Fruit fly (Drosophila melanogaster): ENCODE data around the gene CG13615.

- no peak for TF ChIP-seq CG17568 (GFP tag; optimal IDR thresholded peaks at IDR 0.05)
- no peak for TF ChIP-seq fru (optimal IDR thresholded peaks at IDR 0.05)
- no peak for TF ChIP-seq pan (optimal IDR thresholded peaks at IDR 0.05)
- no peak for TF ChIP-seq pan (GFP tag; optimal IDR thresholded peaks at IDR 0.05 in 1 of 2, IDR thresholded peaks at IDR 0.05 in 1 of 2)
- TF ChIP-seq CG18619 (GFP tag; optimal IDR thresholded peaks at IDR 0.05) = no peak
- TF ChIP-seq ftz-f1 (GFP tag; optimal IDR thresholded peaks at IDR 0.05) = no peak
- TF ChIP-seq CG1602 (GFP tag; optimal IDR thresholded peaks at IDR 0.05) = no peak
- no peak for TF ChIP-seq Ets65A (GFP tag)
- TF ChIP-seq crc (GFP tag; optimal IDR thresholded peaks at IDR 0.05) = no peak
- no peak for TF ChIP-seq yki (optimal IDR thresholded peaks at IDR 0.05)
- TF ChIP-seq Hand (GFP tag; optimal IDR thresholded peaks at IDR 0.05) = no peak
- no peak for TF ChIP-seq Abd-B (GFP tag; optimal IDR thresholded peaks at IDR 0.05)
- TF ChIP-seq vnd (GFP tag; IDR thresholded peaks at IDR 0.05; ENCODE audit: partially characterized antibody) = no peak
- TF ChIP-seq CG18599 (GFP tag; optimal IDR thresholded peaks at IDR 0.05) = no peak
Measured at dm6 chr3R:24362838-24363237, 27.5 kb upstream of the CG13615 start, which contains the start of gene CG33340.
